2 fruit fly cellular contexts compared by ENCODE assay signal in genomic region chr3R:24274212-24274611, dm6.
TF ChIP-seq lines count a peak whose summit lies in the region.

No protein-coding gene starts in this region.

- no peak for TF ChIP-seq CTCF in whole organism, embryonic (GFP tag; optimal IDR thresholded peaks at IDR 0.05; lab: Kevin White, UChicago)

TF ChIP-seq in Kc167, 6 proteins besides CTCF, POLR2A, EP300 and RAD21:
- TF ChIP-seq Sin3A (optimal IDR thresholded peaks at IDR 0.05; lab: Kevin White, UChicago) (no peak), ttk (optimal IDR thresholded peaks at IDR 0.05; lab: Kevin White, UChicago) (peak; percentile 99)

TF ChIP-seq in whole organism, embryonic, 481 proteins besides CTCF, POLR2A, EP300 and RAD21:
- TF ChIP-seq usp (GFP tag; optimal IDR thresholded peaks at IDR 0.05; lab: Kevin White, UChicago) (no peak), cas (GFP tag; IDR thresholded peaks at IDR 0.05; lab: Robert Waterston, UW) (no peak), Med (GFP tag; lab: Kevin White, UChicago) (peak; percentile 11), Ets65A (GFP tag; lab: Kevin White, UChicago) (peak; percentile 46)
